Fruit fly (Drosophila melanogaster) S2 (cell line): ENCODE data around the gene BNIP3.

ENCODE experiments used
- CG8478 ChIP-seq: fragments of >200 bp; optimal IDR thresholded peaks from 2 replicates; lab custom pipeline; 2018
- CTCF ChIP-seq, 2 experiments: fragments of >200 bp; optimal IDR thresholded peaks; 2 replicates each; lab custom pipeline; 2018

- TF ChIP-seq CG8478, result no peak
- no peak for TF ChIP-seq CTCF (optimal IDR thresholded peaks at IDR 0.05; lab: Kevin White, UChicago)
These were observed 46.6 kb downstream of the BNIP3 start for dm6 chr3L:20472607-20473006.
